Worm (Caenorhabditis elegans) whole organism, L4/young adult: ENCODE data around the gene R09E10.2.

Source experiments
- dao-5 ChIP-seq: sonication (generic microtip); optimal IDR thresholded peaks from 2 replicates; lab custom pipeline; 2016; ENCODE audit warnings: missing genotype, missing genetic modification characterization, moderate library complexity, missing compliant biosample characterization
- him-1 ChIP-seq: sonication (generic microtip); optimal IDR thresholded peaks from 2 replicates; lab custom pipeline; 2016; ENCODE audit warnings: missing genotype, missing genetic modification reagents, missing genetic modification characterization, missing compliant biosample characterization

DNA sequence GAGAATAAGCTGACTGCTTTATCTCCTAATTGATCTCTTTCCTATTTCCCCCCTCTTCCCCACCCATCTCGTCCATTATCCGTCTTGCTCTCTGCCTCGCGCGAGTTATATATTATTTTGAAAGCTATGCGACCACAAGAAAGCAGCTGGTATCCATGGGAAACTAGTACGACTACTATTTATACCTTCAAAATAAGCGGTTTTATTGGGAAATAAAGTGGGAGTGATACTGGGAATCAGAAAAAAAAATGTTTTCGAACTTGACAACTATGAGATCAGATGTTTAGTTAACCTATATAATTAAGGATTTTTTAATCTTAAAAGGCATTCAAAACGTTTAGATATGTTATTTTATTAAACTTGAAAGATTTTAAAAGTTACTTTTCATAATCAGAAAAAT lies 21.6 kb upstream of the R09E10.2 start:
- TF ChIP-seq him-1 (tag; lab: Kevin White, UChicago) (no peak), dao-5 (no peak)
